Worm (Caenorhabditis elegans) whole organism, L3 larva: Measurements from ENCODE around the gene smf-1.

Source experiments
- R02D3.7 ChIP-seq: fragments of 150-350 bp; optimal IDR thresholded peaks from 2 replicates; lab custom pipeline; 2014; ENCODE audit warnings: missing biosample characterization, missing genetic modification characterization
- ZK546.5 ChIP-seq: sonication (generic microtip); optimal IDR thresholded peaks from 2 replicates; lab custom pipeline; 2017; ENCODE audit warnings: missing biosample characterization, missing genetic modification characterization
- aly-2 ChIP-seq: fragments of 150-350 bp; optimal IDR thresholded peaks from 2 replicates; lab custom pipeline; 2014; ENCODE audit warnings: missing biosample characterization, missing genetic modification characterization
- ama-1 ChIP-seq: fragments of 150-350 bp; optimal IDR thresholded peaks from 2 replicates; lab custom pipeline; 2018
- ceh-16 ChIP-seq: sonication (generic microtip); optimal IDR thresholded peaks from 2 replicates; lab custom pipeline; 2017; ENCODE audit warnings: missing biosample characterization, missing genetic modification characterization
- ceh-28 ChIP-seq: fragments of 150-350 bp; optimal IDR thresholded peaks from 2 replicates; lab custom pipeline; 2014; ENCODE audit warnings: missing biosample characterization, missing genetic modification reagents, missing genetic modification characterization
- ceh-82 ChIP-seq: fragments of 150-350 bp; optimal IDR thresholded peaks from 2 replicates; lab custom pipeline; 2014; ENCODE audit warnings: missing biosample characterization, missing genetic modification characterization
- ceh-9 ChIP-seq: sonication (generic microtip); optimal IDR thresholded peaks from 2 replicates; lab custom pipeline; 2018; ENCODE audit warnings: missing biosample characterization, missing genetic modification characterization
- daf-12 ChIP-seq: fragments of 150-350 bp; optimal IDR thresholded peaks from 2 replicates; lab custom pipeline; 2014; ENCODE audit warnings: missing biosample characterization, missing genetic modification reagents, missing genetic modification characterization
- egl-27 ChIP-seq: sonication (generic microtip); optimal IDR thresholded peaks from 4 replicates; lab custom pipeline; 2017; ENCODE audit warnings: missing biosample characterization, missing genetic modification reagents, missing genetic modification characterization
- egl-5 ChIP-seq: fragments of 150-350 bp; optimal IDR thresholded peaks from 2 replicates; lab custom pipeline; 2017; ENCODE audit warnings: missing biosample characterization, missing genetic modification reagents, missing genetic modification characterization, inconsistent platforms
- elt-1 ChIP-seq: fragments of 150-350 bp; optimal IDR thresholded peaks from 2 replicates; lab custom pipeline; 2014; ENCODE audit warnings: missing biosample characterization, missing genetic modification characterization
- elt-2 ChIP-seq: sonication (generic microtip); optimal IDR thresholded peaks from 2 replicates; lab custom pipeline; 2016; ENCODE audit warnings: missing genetic modification reagents, mild to moderate bottlenecking, missing genetic modification characterization, missing compliant biosample characterization
- elt-3 ChIP-seq, 3 experiments: fragments of 150-350 bp in 1 of 3; sonication (generic microtip) in 2 of 3; optimal IDR thresholded peaks; 2 replicates in 2 of 3; 4 replicates in 1 of 3; lab custom pipeline; 2014 to 2017; ENCODE audit warnings: missing biosample characterization in 3 of 3, missing genetic modification characterization in 3 of 3
- eor-1 ChIP-seq, 2 experiments: fragments of 150-350 bp; optimal IDR thresholded peaks; 2 replicates each; lab custom pipeline; 2014 to 2018; ENCODE audit warnings: missing biosample characterization in 2 of 2, missing genetic modification characterization in 2 of 2
- fkh-10 ChIP-seq: sonication (generic microtip); optimal IDR thresholded peaks from 2 replicates; lab custom pipeline; 2017; ENCODE audit warnings: missing biosample characterization, missing genetic modification reagents, missing genetic modification characterization
- fkh-2 ChIP-seq: fragments of 150-350 bp; optimal IDR thresholded peaks from 2 replicates; lab custom pipeline; 2014; ENCODE audit warnings: missing biosample characterization, missing genetic modification reagents, missing genetic modification characterization
- fos-1 ChIP-seq: fragments of 150-350 bp; optimal IDR thresholded peaks from 2 replicates; lab custom pipeline; 2014; ENCODE audit warnings: missing biosample characterization, missing genetic modification characterization
- hmg-11 ChIP-seq: sonication (generic microtip); optimal IDR thresholded peaks from 2 replicates; lab custom pipeline; 2016; ENCODE audit warnings: missing genetic modification characterization, missing compliant biosample characterization
- jun-1 ChIP-seq: fragments of 150-350 bp; optimal IDR thresholded peaks from 2 replicates; lab custom pipeline; 2014; ENCODE audit warnings: missing biosample characterization, missing genetic modification reagents, missing genetic modification characterization
- lin-15B ChIP-seq: fragments of 150-350 bp; optimal IDR thresholded peaks from 2 replicates; lab custom pipeline; 2014; ENCODE audit warnings: missing biosample characterization, missing genetic modification characterization
- lin-39 ChIP-seq: fragments of 150-350 bp; optimal IDR thresholded peaks from 2 replicates; lab custom pipeline; 2018; ENCODE audit warnings: missing biosample characterization, missing genetic modification reagents, missing genetic modification characterization
- lsy-12 ChIP-seq: sonication (generic microtip); optimal IDR thresholded peaks from 2 replicates; lab custom pipeline; 2016; ENCODE audit warnings: mild to moderate bottlenecking, missing genetic modification characterization, missing compliant biosample characterization
- mdl-1 ChIP-seq: fragments of 150-350 bp; optimal IDR thresholded peaks from 2 replicates; lab custom pipeline; 2014; ENCODE audit warnings: missing biosample characterization, missing genetic modification characterization
- mml-1 ChIP-seq: fragments of 150-350 bp; sonication (generic microtip); optimal IDR thresholded peaks from 3 replicates; lab custom pipeline; 2014; ENCODE audit warnings: missing biosample characterization, missing genetic modification characterization
- nfya-1 ChIP-seq: sonication (generic microtip); optimal IDR thresholded peaks from 2 replicates; lab custom pipeline; 2017; ENCODE audit warnings: missing genetic modification characterization, mild to moderate bottlenecking, missing compliant biosample characterization, antibody characterized with exemption, moderate library complexity; ENCODE audit not compliant: insufficient read depth
- nhr-11 ChIP-seq: fragments of 150-350 bp; optimal IDR thresholded peaks from 2 replicates; lab custom pipeline; 2014; ENCODE audit warnings: missing biosample characterization, missing genetic modification characterization
- nhr-12 ChIP-seq: fragments of 150-350 bp; optimal IDR thresholded peaks from 2 replicates; lab custom pipeline; 2014; ENCODE audit warnings: missing biosample characterization, missing genetic modification characterization
- nhr-23 ChIP-seq: fragments of 150-350 bp; optimal IDR thresholded peaks from 2 replicates; lab custom pipeline; 2014; ENCODE audit warnings: missing biosample characterization, missing genetic modification reagents, missing genetic modification characterization
- nhr-237 ChIP-seq: fragments of 150-350 bp; optimal IDR thresholded peaks from 2 replicates; lab custom pipeline; 2014; ENCODE audit warnings: missing biosample characterization, missing genetic modification characterization
- nhr-25 ChIP-seq: sonication (generic microtip); optimal IDR thresholded peaks from 2 replicates; lab custom pipeline; 2017; ENCODE audit warnings: missing biosample characterization, missing genetic modification characterization
- nhr-28 ChIP-seq: fragments of 150-350 bp; optimal IDR thresholded peaks from 2 replicates; lab custom pipeline; 2014; ENCODE audit warnings: missing biosample characterization, missing genetic modification characterization
- nhr-43 ChIP-seq: sonication (generic microtip); optimal IDR thresholded peaks from 2 replicates; lab custom pipeline; 2016; ENCODE audit warnings: mild to moderate bottlenecking, missing genetic modification characterization, missing compliant biosample characterization; ENCODE audit not compliant: poor library complexity, severe bottlenecking
- nhr-67 ChIP-seq: fragments of 150-350 bp; optimal IDR thresholded peaks from 2 replicates; lab custom pipeline; 2014; ENCODE audit warnings: missing biosample characterization, missing genetic modification characterization
- nhr-76 ChIP-seq: fragments of 150-350 bp; sonication (generic microtip); optimal IDR thresholded peaks from 5 replicates; lab custom pipeline; 2014; ENCODE audit warnings: missing biosample characterization, missing genetic modification characterization
- nhr-77 ChIP-seq: fragments of 150-350 bp; optimal IDR thresholded peaks from 2 replicates; lab custom pipeline; 2014; ENCODE audit warnings: missing biosample characterization, missing genetic modification characterization
- pha-4 ChIP-seq: fragments of 150-350 bp; optimal IDR thresholded peaks from 2 replicates; lab custom pipeline; 2014; ENCODE audit warnings: missing biosample characterization, missing genetic modification reagents, missing genetic modification characterization
- pqm-1 ChIP-seq: fragments of 150-350 bp; optimal IDR thresholded peaks from 2 replicates; lab custom pipeline; 2017; ENCODE audit warnings: missing biosample characterization, missing genetic modification characterization, inconsistent platforms
- sea-2 ChIP-seq: fragments of 150-350 bp; sonication (generic microtip); optimal IDR thresholded peaks from 4 replicates; lab custom pipeline; 2014; ENCODE audit warnings: missing biosample characterization, missing genetic modification reagents, missing genetic modification characterization
- skn-1 ChIP-seq: fragments of 150-350 bp; optimal IDR thresholded peaks from 2 replicates; lab custom pipeline; 2014; ENCODE audit warnings: missing biosample characterization, missing genetic modification characterization
- snpc-4 ChIP-seq: fragments of 150-350 bp; optimal IDR thresholded peaks from 2 replicates; lab custom pipeline; 2014; ENCODE audit warnings: missing biosample characterization, missing genetic modification characterization
- tbx-2 ChIP-seq: sonication (generic microtip); optimal IDR thresholded peaks from 2 replicates; lab custom pipeline; 2016; ENCODE audit warnings: mild to moderate bottlenecking, missing genetic modification characterization, missing compliant biosample characterization
- unc-39 ChIP-seq: sonication (generic microtip); optimal IDR thresholded peaks from 4 replicates; lab custom pipeline; 2017; ENCODE audit warnings: missing biosample characterization, missing genetic modification characterization
- unc-62 ChIP-seq: fragments of 150-350 bp; sonication (generic microtip); optimal IDR thresholded peaks from 4 replicates; lab custom pipeline; 2014; ENCODE audit warnings: missing biosample characterization, missing genetic modification reagents, missing genetic modification characterization
- zag-1 ChIP-seq: fragments of 150-350 bp; optimal IDR thresholded peaks from 2 replicates; lab custom pipeline; 2014; ENCODE audit warnings: missing biosample characterization, missing genetic modification characterization
- ztf-11 ChIP-seq: fragments of 150-350 bp; optimal IDR thresholded peaks from 2 replicates; lab custom pipeline; 2014; ENCODE audit warnings: missing biosample characterization, missing genetic modification characterization
- ztf-4 ChIP-seq: fragments of 150-350 bp; optimal IDR thresholded peaks from 2 replicates; lab custom pipeline; 2014; ENCODE audit warnings: missing biosample characterization, missing genetic modification characterization

smf-1 gene

ce11 chrX:6749124-6749822 lies 26.4 kb upstream of the smf-1 start:
- TF ChIP-seq nhr-11 (tag; lab: Kevin White, UChicago) = no peak
- peak; percentile 27 for TF ChIP-seq pqm-1 (tag; lab: Kevin White, UChicago)
- TF ChIP-seq nhr-77 = no peak
- no peak for TF ChIP-seq fkh-10 (GFP tag; lab: Kevin White, UChicago)
- peak; percentile 60 for TF ChIP-seq lsy-12 (tag; lab: Kevin White, UChicago)
- no peak for TF ChIP-seq snpc-4 (tag; lab: Kevin White, UChicago)
- TF ChIP-seq daf-12 = no peak
- TF ChIP-seq ceh-82 = no peak
- TF ChIP-seq mml-1 (tag; lab: Kevin White, UChicago) = peak; percentile 42
- no peak for TF ChIP-seq egl-27 (tag; lab: Kevin White, UChicago)
- peak; percentile 82 for TF ChIP-seq ztf-4 (tag; lab: Kevin White, UChicago)
- TF ChIP-seq nhr-237 (tag; lab: Kevin White, UChicago) = no peak
- no peak for TF ChIP-seq ceh-28 (tag; lab: Kevin White, UChicago)
- TF ChIP-seq lin-39 (tag; lab: Kevin White, UChicago) = no peak
- no peak for TF ChIP-seq fos-1 (tag; lab: Kevin White, UChicago)
- TF ChIP-seq mdl-1 = peak; percentile 96
- TF ChIP-seq nhr-23 (tag; lab: Kevin White, UChicago) = peak; percentile 95
- no peak for TF ChIP-seq ceh-9 (tag; lab: Kevin White, UChicago)
- TF ChIP-seq hmg-11 (tag; lab: Kevin White, UChicago) = no peak
- peak in 1 of 2 experiments; percentile 8 for TF ChIP-seq eor-1 (tag; optimal IDR thresholded peaks at IDR 0.05; lab: Kevin White, UChicago)
- TF ChIP-seq elt-2 (tag; lab: Kevin White, UChicago) = peak; percentile 91
- TF ChIP-seq elt-1 (tag; lab: Kevin White, UChicago) = no peak
- no peak for TF ChIP-seq ztf-11 (tag; lab: Kevin White, UChicago)
- no peak for TF ChIP-seq nhr-12 (tag; lab: Kevin White, UChicago)
- TF ChIP-seq zag-1 (tag; lab: Kevin White, UChicago) = no peak
- TF ChIP-seq unc-62 (GFP tag; lab: Kevin White, UChicago) = peak; percentile 53
- TF ChIP-seq pha-4 (tag; lab: Kevin White, UChicago) = peak; percentile 61
- peak; percentile 67 for TF ChIP-seq nhr-28 (tag; lab: Kevin White, UChicago)
- no peak for TF ChIP-seq nhr-67 (tag; lab: Kevin White, UChicago)
- no peak for TF ChIP-seq unc-39 (tag; lab: Kevin White, UChicago)
- TF ChIP-seq fkh-2 = no peak
- TF ChIP-seq aly-2 (tag; lab: Kevin White, UChicago) = no peak
- no peak for TF ChIP-seq skn-1 (tag; lab: Kevin White, UChicago)
- TF ChIP-seq nfya-1 (tag; lab: Kevin White, UChicago) = peak; percentile 65
- peak; percentile 69 for TF ChIP-seq jun-1 (tag; lab: Kevin White, UChicago)
- no peak for TF ChIP-seq ceh-16 (tag; lab: Kevin White, UChicago)
- TF ChIP-seq nhr-43 (tag; lab: Kevin White, UChicago) = peak; percentile 93
- TF ChIP-seq nhr-25 (tag; lab: Kevin White, UChicago) = peak; percentile 74
- no peak for TF ChIP-seq lin-15B
- no peak for TF ChIP-seq ama-1 (lab: Kevin White, UChicago)
- peak in 2 of 3 experiments; percentile 16 to 88 for TF ChIP-seq elt-3 (tag; optimal IDR thresholded peaks at IDR 0.05; lab: Kevin White, UChicago)
- no peak for TF ChIP-seq egl-5 (tag; lab: Kevin White, UChicago)
- TF ChIP-seq R02D3.7 (tag; lab: Kevin White, UChicago) = no peak
- no peak for TF ChIP-seq sea-2 (GFP tag; lab: Kevin White, UChicago)
- no peak for TF ChIP-seq ZK546.5 (tag; lab: Kevin White, UChicago)
- TF ChIP-seq nhr-76 (tag; lab: Kevin White, UChicago) = no peak
- peak; percentile 75 for TF ChIP-seq tbx-2 (tag; lab: Kevin White, UChicago)
